Worm (Caenorhabditis elegans): ENCODE measurements around the gene Y105C5B.11.

The Y105C5B.11 gene

DNA sequence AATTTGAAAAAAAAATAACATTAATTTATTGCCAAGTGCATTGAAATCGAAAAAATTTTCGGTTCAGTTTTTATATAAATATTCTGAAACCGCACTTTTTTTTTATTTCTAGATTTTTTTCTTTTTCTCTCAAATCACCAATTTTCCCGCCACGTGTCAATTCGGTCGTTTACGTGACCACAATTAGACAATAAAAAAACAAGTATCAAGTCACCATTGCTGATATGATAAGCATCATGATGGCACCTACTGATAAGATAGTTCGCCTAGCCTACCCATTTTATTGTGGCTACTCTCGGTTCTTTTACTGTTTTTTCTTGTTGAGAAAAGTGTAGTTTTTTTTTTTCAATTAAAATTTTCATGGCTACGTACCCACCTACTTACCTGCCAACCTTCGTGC, 11.5 kb downstream of the Y105C5B.11 start:
- TF ChIP-seq lin-26 (GFP tag; IDR thresholded peaks at IDR 0.05), result no peak
- no peak for TF ChIP-seq sdz-38 (tag; optimal IDR thresholded peaks at IDR 0.05)
- TF ChIP-seq cebp-1 (GFP tag; IDR thresholded peaks at IDR 0.05), result no peak
- TF ChIP-seq cebp-1 (tag; optimal IDR thresholded peaks at IDR 0.05), result no peak
- no peak for TF ChIP-seq B0035.1 (tag; optimal IDR thresholded peaks at IDR 0.05)
- TF ChIP-seq ztf-26 (tag; optimal IDR thresholded peaks at IDR 0.05), result peak; percentile 8
- TF ChIP-seq die-1 (tag; optimal IDR thresholded peaks at IDR 0.05), result no peak
- no peak for TF ChIP-seq sea-2 (GFP tag; IDR thresholded peaks at IDR 0.05)
- peak; percentile 67 to 84 for TF ChIP-seq let-607 (tag; optimal IDR thresholded peaks at IDR 0.05)
- peak; percentile 38 for TF ChIP-seq tbp1 (GFP tag; optimal IDR thresholded peaks at IDR 0.05)
- peak; percentile 68 for TF ChIP-seq nhr-80 (tag; optimal IDR thresholded peaks at IDR 0.05)
- TF ChIP-seq Y56A3A.18 (GFP tag; IDR thresholded peaks at IDR 0.05), result no peak
- no peak for TF ChIP-seq snpc-4 (GFP tag; optimal IDR thresholded peaks at IDR 0.05)
- peak in 2 of 4 experiments; percentile 19 to 32 for TF ChIP-seq snpc-4 (tag; optimal IDR thresholded peaks at IDR 0.05)

DNA sequence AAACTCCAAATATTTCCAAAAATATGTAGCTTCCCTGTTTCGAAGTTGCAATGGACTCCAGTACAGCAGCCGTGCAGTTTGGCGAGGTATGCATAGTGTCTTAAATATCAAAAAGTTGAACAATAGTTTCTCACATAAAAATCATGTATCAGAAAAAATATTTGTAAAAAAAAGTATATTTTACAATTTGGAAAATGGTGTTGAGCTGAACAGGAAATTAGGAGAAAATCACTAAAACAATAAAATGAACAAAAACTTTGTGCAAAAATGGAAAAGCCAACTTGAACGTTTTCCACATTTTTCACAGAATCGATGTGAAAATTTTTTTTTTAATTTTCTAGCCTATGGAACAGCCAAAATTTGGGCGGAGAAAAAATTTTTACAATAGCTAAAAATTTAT, 14.6 kb downstream of the Y105C5B.11 start, which contains the start of gene Y105C5B.8:
TSS of gene Y105C5B.8 (minus strand) at position 101 of the 400 bp plus-strand sequence.
- TF ChIP-seq hrde-1 (tag; optimal IDR thresholded peaks at IDR 0.05; ENCODE audit: borderline replicate concordance), result no peak
- TF ChIP-seq hmg-20 (GFP tag; IDR thresholded peaks at IDR 0.05), result no peak
- TF ChIP-seq lag-1 (GFP tag; IDR thresholded peaks at IDR 0.05), result no peak
- TF ChIP-seq lsy-27 (tag; optimal IDR thresholded peaks at IDR 0.05; ENCODE audit: borderline replicate concordance, insufficient read depth), result no peak
- TF ChIP-seq bed-1 (GFP tag; IDR thresholded peaks at IDR 0.05), result no peak
- no peak for TF ChIP-seq madf-6 (GFP tag; IDR thresholded peaks at IDR 0.05)
- no peak for TF ChIP-seq C06A6.2 (GFP tag; conservative IDR thresholded peaks at IDR 0.05)
- TF ChIP-seq snpc-1.1 (tag; optimal IDR thresholded peaks at IDR 0.05; ENCODE audit: insufficient read depth), result no peak
- no peak for TF ChIP-seq dpff-1 (tag; optimal IDR thresholded peaks at IDR 0.05)
- no peak for TF ChIP-seq pbrm-1 (GFP tag; IDR thresholded peaks at IDR 0.05)
- no peak for TF ChIP-seq ztf-3 (GFP tag; optimal IDR thresholded peaks at IDR 0.05)
- TF ChIP-seq attf-6 (GFP tag; IDR thresholded peaks at IDR 0.05), result no peak
- no peak for TF ChIP-seq egrh-3 (GFP tag; IDR thresholded peaks at IDR 0.05)
- TF ChIP-seq nfya-2 (GFP tag; IDR thresholded peaks at IDR 0.05), result no peak
- no peak for TF ChIP-seq aptf-2 (GFP tag; conservative IDR thresholded peaks at IDR 0.05)
- TF ChIP-seq F33H1.4 (GFP tag; IDR thresholded peaks at IDR 0.05), result no peak
- TF ChIP-seq rcor-1 (GFP tag; IDR thresholded peaks at IDR 0.05), result no peak

DNA sequence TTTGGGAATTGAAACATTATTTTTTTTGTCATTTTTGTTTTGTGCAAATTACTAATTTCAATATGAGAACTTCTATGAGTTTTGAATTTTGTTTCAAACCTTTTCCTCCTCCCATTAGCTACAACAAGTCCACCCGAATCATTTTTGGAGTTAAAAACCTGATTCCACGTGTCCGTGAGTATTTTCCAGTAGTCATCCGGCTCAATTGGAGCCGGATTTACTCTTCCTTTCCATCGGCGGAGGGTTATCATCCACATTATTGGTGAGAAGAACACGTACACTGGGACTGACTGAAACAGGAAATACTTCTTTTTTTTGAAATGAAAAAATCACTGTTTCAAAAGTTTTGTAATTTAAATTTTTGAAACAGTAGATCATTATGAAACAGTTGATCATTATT, 18.3 kb downstream of the Y105C5B.11 start:
- no peak for TF ChIP-seq T26A5.8 (tag; optimal IDR thresholded peaks at IDR 0.05)
- TF ChIP-seq nhr-27 (tag; optimal IDR thresholded peaks at IDR 0.05), result no peak
- TF ChIP-seq C06A6.2 (GFP tag; conservative IDR thresholded peaks at IDR 0.05), result no peak
- no peak for TF ChIP-seq lin-40 (tag; optimal IDR thresholded peaks at IDR 0.05)
- TF ChIP-seq F55B11.4 (tag; optimal IDR thresholded peaks at IDR 0.05; ENCODE audit: borderline replicate concordance, insufficient read depth), result no peak
- TF ChIP-seq tbx-9 (tag; optimal IDR thresholded peaks at IDR 0.05; ENCODE audit: borderline replicate concordance), result no peak

Data from whole organism, young adult.